Worm (Caenorhabditis elegans): Measurements from ENCODE around the gene srh-131.

- TF ChIP-seq skn-1 (tag; optimal IDR thresholded peaks at IDR 0.05) (no peak), egl-27 (tag; optimal IDR thresholded peaks at IDR 0.05) (no peak), mdl-1 (tag; optimal IDR thresholded peaks at IDR 0.05) (no peak), pha-4 (tag; optimal IDR thresholded peaks at IDR 0.05) (no peak), lin-39 (tag; optimal IDR thresholded peaks at IDR 0.05) (no peak), elt-1 (tag; optimal IDR thresholded peaks at IDR 0.05) (no peak), ztf-11 (tag; optimal IDR thresholded peaks at IDR 0.05) (no peak)
Measured at ce11 chrV:17016787-17017186, 11.5 kb downstream of the srh-131 start, which contains the start of gene srh-97.

Data from whole organism, L3 larva.